Fruit fly (Drosophila melanogaster) whole organism, embryonic: ENCODE data around the gene Lip2.

Source experiments
- ATbp ChIP-seq: fragments of 200-800 bp; sonication (Bioruptor generic); optimal IDR thresholded peaks from 2 replicates; lab custom pipeline; 2017; ENCODE audit warnings: missing biosample characterization, mild to moderate bottlenecking, missing genetic modification characterization, missing genetic modification reagents
- Aef1 ChIP-seq: fragments of 200-800 bp; sonication (Bioruptor generic); IDR thresholded peaks from 3 replicates; pipeline ENCODE4 v1.3.6; 2022; ENCODE audit warnings: missing biosample characterization, missing genetic modification characterization
- Asciz ChIP-seq: fragments of 200-800 bp; sonication (Bioruptor generic); optimal IDR thresholded peaks from 2 replicates; lab custom pipeline; 2017; ENCODE audit warnings: missing biosample characterization, mild to moderate bottlenecking, missing genetic modification characterization, missing genetic modification reagents
- Bdp1 ChIP-seq: fragments of 200-800 bp; sonication (Bioruptor generic); optimal IDR thresholded peaks from 3 replicates; lab custom pipeline; 2016; ENCODE audit warnings: missing biosample characterization, missing genetic modification characterization
- CG10267 ChIP-seq: fragments of 200-800 bp; sonication (Bioruptor generic); optimal IDR thresholded peaks from 2 replicates; lab custom pipeline; 2018; ENCODE audit warnings: missing biosample characterization, mild to moderate bottlenecking, missing genetic modification characterization, moderate library complexity
- CG10274 ChIP-seq: fragments of 200-800 bp; sonication (Bioruptor generic); optimal IDR thresholded peaks from 3 replicates; lab custom pipeline; 2017; ENCODE audit warnings: missing biosample characterization, mild to moderate bottlenecking, missing genetic modification characterization
- CG13775 ChIP-seq: fragments of 200-800 bp; sonication (Bioruptor generic); optimal IDR thresholded peaks from 3 replicates; lab custom pipeline; 2017; ENCODE audit warnings: missing biosample characterization, mild to moderate bottlenecking, missing genetic modification characterization
- CG13894 ChIP-seq: fragments of 200-800 bp; sonication (Bioruptor generic); optimal IDR thresholded peaks from 3 replicates; lab custom pipeline; 2018; ENCODE audit warnings: missing biosample characterization, mild to moderate bottlenecking, missing genetic modification characterization, moderate library complexity
- CG14050 ChIP-seq: fragments of 200-800 bp; sonication (Bioruptor generic); IDR thresholded peaks from 3 replicates; pipeline ENCODE4 v1.3.6; 2022; ENCODE audit warnings: missing biosample characterization, missing genetic modification characterization
- CG17359 ChIP-seq: fragments of 200-800 bp; sonication (Bioruptor generic); optimal IDR thresholded peaks from 3 replicates; lab custom pipeline; 2018; ENCODE audit warnings: missing biosample characterization, mild to moderate bottlenecking, missing genetic modification characterization, moderate library complexity
- CG17385 ChIP-seq: fragments of 200-800 bp; sonication (Bioruptor generic); optimal IDR thresholded peaks from 3 replicates; lab custom pipeline; 2018; ENCODE audit warnings: missing biosample characterization, mild to moderate bottlenecking, missing genetic modification characterization
- CG2120 ChIP-seq: fragments of 200-800 bp; sonication (Bioruptor generic); optimal IDR thresholded peaks from 3 replicates; lab custom pipeline; 2016; ENCODE audit warnings: missing biosample characterization, missing genetic modification characterization
- CG2202 ChIP-seq: fragments of 200-800 bp; sonication (Bioruptor generic); optimal IDR thresholded peaks from 2 replicates; lab custom pipeline; 2018; ENCODE audit warnings: missing biosample characterization, mild to moderate bottlenecking, missing genetic modification characterization
- CG5180 ChIP-seq: fragments of 200-800 bp; sonication (Bioruptor generic); optimal IDR thresholded peaks from 3 replicates; lab custom pipeline; 2017; ENCODE audit warnings: missing biosample characterization, missing genetic modification characterization, mild to moderate bottlenecking, moderate library complexity, missing genetic modification reagents
- CG7372 ChIP-seq: fragments of 200-800 bp; sonication (Bioruptor generic); IDR thresholded peaks from 2 replicates; pipeline ENCODE4 v1.3.6; 2022; ENCODE audit warnings: missing biosample characterization, missing genetic modification characterization
- CG8924 ChIP-seq: fragments of 200-800 bp; optimal IDR thresholded peaks from 3 replicates; lab custom pipeline; 2019; ENCODE audit warnings: missing biosample characterization, mild to moderate bottlenecking, missing genetic modification characterization, moderate library complexity
- CG9727 ChIP-seq: fragments of 200-800 bp; sonication (Bioruptor generic); optimal IDR thresholded peaks from 3 replicates; lab custom pipeline; 2017; ENCODE audit warnings: missing biosample characterization, mild to moderate bottlenecking, missing genetic modification characterization
- CG9817 ChIP-seq: fragments of 200-800 bp; sonication (Bioruptor generic); optimal IDR thresholded peaks from 2 replicates; lab custom pipeline; 2018; ENCODE audit warnings: missing biosample characterization, mild to moderate bottlenecking, missing genetic modification characterization, moderate library complexity
- Drgx ChIP-seq: fragments of 200-800 bp; sonication (Bioruptor generic); IDR thresholded peaks from 2 replicates; pipeline ENCODE4 v1.3.6; 2022; ENCODE audit warnings: missing biosample characterization, missing genetic modification characterization
- Fer3 ChIP-seq: fragments of 200-800 bp; sonication (Bioruptor generic); optimal IDR thresholded peaks from 2 replicates; lab custom pipeline; 2018; ENCODE audit warnings: missing biosample characterization, mild to moderate bottlenecking, missing genetic modification characterization, moderate library complexity
- Gsc ChIP-seq: fragments of 200-800 bp; sonication (Bioruptor generic); IDR thresholded peaks from 2 replicates; pipeline ENCODE4 v1.3.6; 2022; ENCODE audit warnings: missing biosample characterization, missing genetic modification characterization
- Gug ChIP-seq: fragments of 200-800 bp; sonication (Bioruptor generic); IDR thresholded peaks from 4 replicates; pipeline ENCODE4 v1.3.6; 2022; ENCODE audit warnings: missing biosample characterization, missing genetic modification characterization
- Hmr ChIP-seq: fragments of 200-800 bp; sonication (Bioruptor generic); optimal IDR thresholded peaks from 3 replicates; lab custom pipeline; 2017; ENCODE audit warnings: mild to moderate bottlenecking, missing biosample characterization, missing genetic modification reagents, missing genetic modification characterization
- Jarid2 ChIP-seq: fragments of 200-800 bp; sonication (Bioruptor generic); optimal IDR thresholded peaks from 3 replicates; lab custom pipeline; 2017; ENCODE audit warnings: mild to moderate bottlenecking, missing biosample characterization, missing genetic modification reagents, missing genetic modification characterization
- Kr ChIP-seq: fragments of 200-800 bp; sonication (Bioruptor generic); optimal IDR thresholded peaks from 2 replicates; lab custom pipeline; 2017; ENCODE audit warnings: missing biosample characterization, mild to moderate bottlenecking, missing genetic modification characterization
- Lim3 ChIP-seq: fragments of 200-800 bp; sonication (Bioruptor generic); IDR thresholded peaks from 2 replicates; pipeline ENCODE4 v1.3.6; 2022; ENCODE audit warnings: missing biosample characterization, missing genetic modification characterization
- Oli ChIP-seq: fragments of 200-800 bp; sonication (Bioruptor generic); optimal IDR thresholded peaks from 2 replicates; lab custom pipeline; 2018; ENCODE audit warnings: missing biosample characterization, mild to moderate bottlenecking, missing genetic modification characterization, moderate library complexity
- Rfx ChIP-seq: fragments of 200-800 bp; sonication (Bioruptor generic); IDR thresholded peaks from 2 replicates; pipeline ENCODE4 v1.3.6; 2022; ENCODE audit warnings: missing biosample characterization, missing genetic modification characterization
- Trl ChIP-seq, 3 experiments: fragments of >200 bp in 2 of 3; fragments of 200-800 bp in 1 of 3; sonication (Bioruptor generic) in 1 of 3; optimal IDR thresholded peaks; 2 replicates in 1 of 3; 3 replicates in 2 of 3; lab custom pipeline; 2016 to 2017; ENCODE audit warnings: missing biosample characterization in 1 of 3, missing genetic modification characterization in 1 of 3
- Xbp1 ChIP-seq: fragments of 200-800 bp; sonication (Bioruptor generic); optimal IDR thresholded peaks from 3 replicates; lab custom pipeline; 2016; ENCODE audit warnings: missing biosample characterization, mild to moderate bottlenecking, missing genetic modification characterization
- bowl ChIP-seq: fragments of 200-800 bp; sonication (Bioruptor generic); IDR thresholded peaks from 2 replicates; pipeline ENCODE4 v1.3.6; 2022; ENCODE audit warnings: missing biosample characterization, missing genetic modification characterization
- ci ChIP-seq: fragments of 200-800 bp; sonication (Bioruptor generic); IDR thresholded peaks from 3 replicates; pipeline ENCODE4 v1.3.6; 2022; ENCODE audit warnings: missing biosample characterization, missing genetic modification characterization
- dmrt99B ChIP-seq: fragments of 200-800 bp; sonication (Bioruptor generic); optimal IDR thresholded peaks from 2 replicates; lab custom pipeline; 2018; ENCODE audit warnings: missing biosample characterization, mild to moderate bottlenecking, missing genetic modification characterization, moderate library complexity
- esg ChIP-seq: fragments of 200-800 bp; sonication (Bioruptor generic); conservative IDR thresholded peaks from 2 replicates; pipeline ENCODE4 v1.3.6; 2022; ENCODE audit warnings: missing biosample characterization, missing genetic modification characterization
- ken ChIP-seq: fragments of 200-800 bp; sonication (Bioruptor generic); IDR thresholded peaks from 3 replicates; pipeline ENCODE4 v1.3.6; 2022; ENCODE audit warnings: missing biosample characterization, missing genetic modification characterization
- lola ChIP-seq, 3 experiments: fragments of >200 bp in 2 of 3; fragments of 200-800 bp in 1 of 3; sonication (Bioruptor generic) in 1 of 3; optimal IDR thresholded peaks; 2 replicates each; lab custom pipeline; 2017 to 2019; ENCODE audit warnings: missing biosample characterization in 3 of 3, missing genetic modification characterization in 3 of 3, mild to moderate bottlenecking in 1 of 3, moderate library complexity in 1 of 3
- nmo ChIP-seq: fragments of 200-800 bp; sonication (Bioruptor generic); optimal IDR thresholded peaks from 2 replicates; lab custom pipeline; 2018; ENCODE audit warnings: missing biosample characterization, mild to moderate bottlenecking, missing genetic modification characterization, moderate library complexity
- nom ChIP-seq: fragments of 200-800 bp; sonication (Bioruptor generic); optimal IDR thresholded peaks from 2 replicates; lab custom pipeline; 2017; ENCODE audit warnings: missing biosample characterization, missing genetic modification characterization, mild to moderate bottlenecking, moderate library complexity, missing genetic modification reagents
- oc ChIP-seq: fragments of 200-800 bp; sonication (Bioruptor generic); optimal IDR thresholded peaks from 2 replicates; lab custom pipeline; 2018; ENCODE audit warnings: missing biosample characterization, mild to moderate bottlenecking, missing genetic modification characterization, moderate library complexity
- odd ChIP-seq: fragments of 200-800 bp; sonication (Bioruptor generic); optimal IDR thresholded peaks from 2 replicates; lab custom pipeline; 2017; ENCODE audit warnings: missing biosample characterization, mild to moderate bottlenecking, missing genetic modification characterization
- pan ChIP-seq, 4 experiments: fragments of >200 bp in 3 of 4; fragments of 200-800 bp in 1 of 4; sonication (Bioruptor generic) in 1 of 4; optimal IDR thresholded peaks in 3 of 4; IDR thresholded peaks in 1 of 4; 2 replicates each; pipeline versions ENCODE4 v1.3.6 to Lab custom; 2017 to 2022; ENCODE audit warnings: missing biosample characterization in 2 of 4, missing genetic modification characterization in 2 of 4, mixed read lengths in 1 of 4
- sd ChIP-seq: fragments of 200-800 bp; sonication (Bioruptor generic); optimal IDR thresholded peaks from 3 replicates; lab custom pipeline; 2018; ENCODE audit warnings: missing biosample characterization, mild to moderate bottlenecking, missing genetic modification characterization, moderate library complexity
- sens ChIP-seq: fragments of 200-800 bp; sonication (Bioruptor generic); peaks from one replicate; lab custom pipeline; 2016; ENCODE audit warnings: missing biosample characterization, missing genetic modification characterization
- tin ChIP-seq: fragments of 200-800 bp; sonication (Bioruptor generic); optimal IDR thresholded peaks from 3 replicates; lab custom pipeline; 2016; ENCODE audit warnings: missing biosample characterization, missing genetic modification characterization
- unpg ChIP-seq: fragments of 200-800 bp; sonication (Bioruptor generic); optimal IDR thresholded peaks from 3 replicates; lab custom pipeline; 2018; ENCODE audit warnings: missing biosample characterization, mild to moderate bottlenecking, missing genetic modification characterization, moderate library complexity

Gene Lip2

DNA sequence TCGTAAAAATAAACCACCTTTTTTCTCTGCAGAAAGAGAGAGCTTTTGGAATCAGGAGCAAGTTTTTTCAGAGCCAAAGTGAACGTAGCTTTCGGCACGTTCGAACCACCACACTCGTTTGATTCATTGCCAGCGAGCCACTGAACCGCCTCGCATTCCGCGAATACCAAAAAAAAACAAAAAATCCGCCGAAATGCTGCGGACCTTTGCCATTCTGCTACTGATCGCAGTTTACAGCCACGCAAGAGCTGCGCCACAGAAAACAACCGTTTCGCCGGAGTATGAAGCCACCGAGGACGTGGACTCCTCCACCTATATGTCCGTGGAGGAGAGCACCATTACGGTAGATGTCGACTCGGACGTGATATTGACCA is 31.6 kb downstream of the Lip2 start:
- TF ChIP-seq sens (peak; percentile 28), Trl (optimal IDR thresholded peaks at IDR 0.05; lab: Kevin White, UChicago) (peak in 1 of 2 experiments; percentile 7), Trl (GFP tag; optimal IDR thresholded peaks at IDR 0.05; lab: Kevin White, UChicago) (no peak), lola (GFP tag; optimal IDR thresholded peaks at IDR 0.05; lab: Kevin White, UChicago) (no peak), CG13775 (GFP tag; lab: Kevin White, UChicago) (no peak), CG5180 (peak; percentile 47), ken (GFP tag; lab: Robert Waterston, UW) (0 out of 3 replicates have a peak, but pooled peaks have one; percentile 33), sd (peak; percentile 92), Lim3 (GFP tag; lab: Robert Waterston, UW) (no peak), nmo (GFP tag; lab: Kevin White, UChicago) (no peak), Aef1 (GFP tag; lab: Robert Waterston, UW) (0 out of 3 replicates have a peak, but pooled peaks have one; percentile 0), Gsc (no peak)

DNA sequence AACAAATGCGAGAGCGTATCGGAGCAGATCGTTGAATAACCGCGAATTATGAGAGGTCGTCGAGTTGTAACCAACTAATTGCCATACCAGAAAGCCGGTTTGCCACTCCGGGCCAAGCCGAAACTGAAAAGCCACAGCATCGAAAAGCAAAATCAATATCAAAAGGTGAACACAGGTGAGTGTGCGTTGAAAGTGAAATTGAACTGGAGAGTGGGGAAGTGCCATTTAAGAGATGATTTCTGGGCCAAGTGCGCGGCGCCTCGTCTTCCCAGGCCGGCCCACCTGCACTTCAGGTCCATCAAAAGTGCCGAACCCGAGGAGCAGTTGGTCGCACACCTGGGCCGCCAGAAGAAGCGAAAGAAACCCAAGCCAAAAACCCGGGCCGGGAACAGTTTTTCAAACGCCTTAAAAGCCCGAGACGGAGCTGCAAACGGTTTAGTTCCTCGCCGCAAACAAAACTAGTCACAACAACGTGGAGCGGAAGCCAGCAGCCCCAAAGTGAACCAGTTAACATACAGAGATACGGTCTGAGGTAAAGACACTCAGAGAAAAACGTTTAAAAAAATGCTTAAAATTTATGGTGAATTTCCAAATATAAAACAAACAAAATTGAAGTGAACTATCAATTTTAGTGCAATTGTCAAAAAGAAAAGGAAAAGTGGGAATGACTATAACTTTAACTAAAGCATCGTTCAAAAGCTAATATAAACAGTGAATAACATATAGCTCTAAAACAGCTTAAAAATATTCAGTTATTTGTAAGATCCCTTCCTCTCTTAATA is 32.1 kb downstream of the Lip2 start, which contains the start of gene CG17104:
CG17104 (plus strand) TSS at position 266 of the 782 bp plus-strand sequence.
- no peak for TF ChIP-seq CG2202 (tag; lab: Kevin White, UChicago)
- TF ChIP-seq Gug (GFP tag; lab: Robert Waterston, UW), result no peak
- TF ChIP-seq Oli (tag; lab: Kevin White, UChicago), result peak; percentile 49
- TF ChIP-seq esg (GFP tag; lab: Robert Waterston, UW), result 0 out of 2 replicates have a peak, but pooled peaks have one; percentile 18
- peak; percentile 48 for TF ChIP-seq unpg (GFP tag; lab: Kevin White, UChicago)
- peak; percentile 25 for TF ChIP-seq CG8924 (tag; lab: Kevin White, UChicago)
- TF ChIP-seq CG9727 (GFP tag; lab: Kevin White, UChicago), result no peak
- TF ChIP-seq CG9817, result peak; percentile 5
- 0 out of 3 replicates have a peak, but pooled peaks have one; percentile 14 for TF ChIP-seq ci (GFP tag; lab: Robert Waterston, UW)
- peak; percentile 61 for TF ChIP-seq dmrt99B
- peak; percentile 1 for TF ChIP-seq CG17359 (tag; lab: Kevin White, UChicago)
- peak; percentile 31; the same call in 1 of the 3 replicates for TF ChIP-seq CG14050 (GFP tag; lab: Robert Waterston, UW)
- no peak for TF ChIP-seq CG13894
- peak; percentile 31 for TF ChIP-seq Hmr
- peak; percentile 17 for TF ChIP-seq Xbp1 (GFP tag; lab: Kevin White, UChicago)
- TF ChIP-seq CG10267 (tag; lab: Kevin White, UChicago), result peak; percentile 5
- TF ChIP-seq pan (optimal IDR thresholded peaks at IDR 0.05; lab: Kevin White, UChicago), result no peak
- TF ChIP-seq pan (GFP tag; optimal IDR thresholded peaks at IDR 0.05 in 1 of 2, IDR thresholded peaks at IDR 0.05 in 1 of 2), result peak in 1 of 2 experiments; percentile 32
- TF ChIP-seq Jarid2 (GFP tag; lab: Kevin White, UChicago), result peak; percentile 7
- TF ChIP-seq Asciz, result peak; percentile 17
- no peak for TF ChIP-seq nmo (GFP tag; lab: Kevin White, UChicago)
- peak; percentile 62 for TF ChIP-seq CG2120 (GFP tag; lab: Kevin White, UChicago)
- TF ChIP-seq nom (GFP tag; lab: Kevin White, UChicago), result peak; percentile 24
- peak; percentile 34 for TF ChIP-seq CG17385 (GFP tag; lab: Kevin White, UChicago)
- TF ChIP-seq CG10274 (GFP tag; lab: Kevin White, UChicago), result no peak
- TF ChIP-seq odd (GFP tag; lab: Kevin White, UChicago), result peak; percentile 7
- TF ChIP-seq Aef1 (GFP tag; lab: Robert Waterston, UW), result peak; percentile 35; the same call in 1 of the 3 replicates
- peak; percentile 45; the same call in 1 of the 2 replicates for TF ChIP-seq Rfx
- TF ChIP-seq ATbp (GFP tag; lab: Kevin White, UChicago), result peak; percentile 26
- TF ChIP-seq Fer3 (tag; lab: Kevin White, UChicago), result peak; percentile 16
- TF ChIP-seq CG7372, result no peak
- no peak for TF ChIP-seq Bdp1
- TF ChIP-seq Drgx (GFP tag; lab: Robert Waterston, UW), result peak; percentile 66; the same call in 1 of the 2 replicates
- TF ChIP-seq tin (GFP tag; lab: Kevin White, UChicago), result no peak
- no peak for TF ChIP-seq Kr
- no peak for TF ChIP-seq bowl (GFP tag; lab: Robert Waterston, UW)
- TF ChIP-seq oc (tag; lab: Kevin White, UChicago), result no peak
